Worm (Caenorhabditis elegans) whole organism, L2 larva: Measurements from ENCODE around the gene sqst-3.

ENCODE experiments used
- R02D3.7 ChIP-seq: fragments of 150-350 bp; optimal IDR thresholded peaks from 2 replicates; lab custom pipeline; 2014; ENCODE audit warnings: missing biosample characterization, missing genetic modification characterization
- ceh-82 ChIP-seq: fragments of 150-350 bp; optimal IDR thresholded peaks from 2 replicates; lab custom pipeline; 2014; ENCODE audit warnings: missing biosample characterization, missing genetic modification characterization
- lin-11 ChIP-seq: fragments of 150-350 bp; sonication (generic microtip); optimal IDR thresholded peaks from 2 replicates; lab custom pipeline; 2014; ENCODE audit warnings: missing biosample characterization, missing genetic modification characterization, inconsistent platforms, mixed read lengths
- nhr-12 ChIP-seq: fragments of 150-350 bp; optimal IDR thresholded peaks from 2 replicates; lab custom pipeline; 2014; ENCODE audit warnings: missing biosample characterization, missing genetic modification characterization
- nhr-21 ChIP-seq: fragments of 150-350 bp; optimal IDR thresholded peaks from 2 replicates; lab custom pipeline; 2014; ENCODE audit warnings: missing biosample characterization, missing genetic modification characterization
- nhr-77 ChIP-seq: fragments of 150-350 bp; optimal IDR thresholded peaks from 2 replicates; lab custom pipeline; 2014; ENCODE audit warnings: missing biosample characterization, missing genetic modification characterization
- snpc-4 ChIP-seq: fragments of 150-350 bp; optimal IDR thresholded peaks from 2 replicates; lab custom pipeline; 2014; ENCODE audit warnings: missing biosample characterization, missing genetic modification characterization
- unc-62 ChIP-seq: fragments of 150-350 bp; optimal IDR thresholded peaks from 2 replicates; lab custom pipeline; 2014; ENCODE audit warnings: missing biosample characterization, missing genetic modification reagents, missing genetic modification characterization
- zag-1 ChIP-seq: fragments of 150-350 bp; optimal IDR thresholded peaks from 2 replicates; lab custom pipeline; 2014; ENCODE audit warnings: missing biosample characterization, missing genetic modification characterization

ce11 chrV:19240129-19240528, 9.5 kb downstream of the sqst-3 start, which contains the start of the genes fbxb-115 and fbxb-1:
- TF ChIP-seq zag-1, result no peak
- TF ChIP-seq nhr-77 (tag; lab: Kevin White, UChicago), result no peak
- TF ChIP-seq ceh-82, result no peak
- TF ChIP-seq lin-11 (tag; lab: Kevin White, UChicago), result no peak
- TF ChIP-seq nhr-12, result no peak
- TF ChIP-seq nhr-21 (tag; lab: Kevin White, UChicago), result no peak
- no peak for TF ChIP-seq unc-62 (GFP tag; lab: Kevin White, UChicago)
- no peak for TF ChIP-seq snpc-4 (tag; lab: Kevin White, UChicago)
- no peak for TF ChIP-seq R02D3.7 (tag; lab: Kevin White, UChicago)
